Fruit fly (Drosophila melanogaster): Measurements from ENCODE around the gene RpL7-like.
A peak's percentile ranks its signal among the peaks of the same experiment; 100 is the strongest.

RpL7-like gene

dm6 chr2L:12048723-12049122 is 7.4 kb upstream of the RpL7-like start, which contains the start of gene Plzf:
Gene Plzf (minus strand): TSS chr2L:12048918.
- TF ChIP-seq CG8478 (optimal IDR thresholded peaks at IDR 0.05), result no peak
- TF ChIP-seq CTCF (optimal IDR thresholded peaks at IDR 0.05), result no peak

- TF ChIP-seq CTCF (optimal IDR thresholded peaks at IDR 0.05), result no peak
These were observed 7.0 kb upstream of the RpL7-like start, which contains the start of gene PLCXD for dm6 chr2L:12049133-12049532. Gene PLCXD (plus strand): TSS chr2L:12049418.

- TF ChIP-seq CG8478 (optimal IDR thresholded peaks at IDR 0.05), result no peak
- TF ChIP-seq CTCF (optimal IDR thresholded peaks at IDR 0.05), result no peak
These were observed 2.8 kb upstream of the RpL7-like start for dm6 chr2L:12053365-12053764.

dm6 chr2L:12063035-12063434 is 6.9 kb downstream of the RpL7-like start, which contains the start of gene Rab3-GAP:
Gene Rab3-GAP (minus strand): TSS chr2L:12063184.
- TF ChIP-seq CTCF (optimal IDR thresholded peaks at IDR 0.05) (no peak), CG8478 (optimal IDR thresholded peaks at IDR 0.05) (no peak)

- TF ChIP-seq CTCF (optimal IDR thresholded peaks at IDR 0.05) (no peak), CG8478 (optimal IDR thresholded peaks at IDR 0.05) (no peak)
These were observed 9.7 kb downstream of the RpL7-like start for dm6 chr2L:12065683-12066386.

- TF ChIP-seq CG8478 (optimal IDR thresholded peaks at IDR 0.05) (no peak), CTCF (optimal IDR thresholded peaks at IDR 0.05) (no peak)
These were observed 10.6 kb downstream of the RpL7-like start, which contains the start of gene firl for dm6 chr2L:12066617-12067251. Gene firl (minus strand): TSS chr2L:12066775.

- TF ChIP-seq CG8478 (optimal IDR thresholded peaks at IDR 0.05) (no peak), CTCF (optimal IDR thresholded peaks at IDR 0.05) (no peak)
These were observed 19.7 kb downstream of the RpL7-like start, which contains the start of gene CG14947 for dm6 chr2L:12075850-12076249. Gene CG14947 (plus strand): TSS chr2L:12076100.

dm6 chr2L:12078123-12078658 is 22.1 kb downstream of the RpL7-like start:
- no peak for TF ChIP-seq CG8478 (optimal IDR thresholded peaks at IDR 0.05)
- TF ChIP-seq CTCF (optimal IDR thresholded peaks at IDR 0.05), result peak; percentile 73 to 77

dm6 chr2L:12078695-12079094 is 22.6 kb downstream of the RpL7-like start:
- no peak for TF ChIP-seq CTCF (optimal IDR thresholded peaks at IDR 0.05)
- TF ChIP-seq CG8478 (optimal IDR thresholded peaks at IDR 0.05), result no peak

- no peak for TF ChIP-seq CG8478 (optimal IDR thresholded peaks at IDR 0.05)
- no peak for TF ChIP-seq CTCF (optimal IDR thresholded peaks at IDR 0.05)
These were observed 23.8 kb downstream of the RpL7-like start for dm6 chr2L:12079827-12080381.

- no peak for TF ChIP-seq CG8478 (optimal IDR thresholded peaks at IDR 0.05)
- no peak for TF ChIP-seq CTCF (optimal IDR thresholded peaks at IDR 0.05)
These were observed 25.1 kb downstream of the RpL7-like start for dm6 chr2L:12081118-12081665.

- TF ChIP-seq CTCF (optimal IDR thresholded peaks at IDR 0.05), result no peak
- TF ChIP-seq CG8478 (optimal IDR thresholded peaks at IDR 0.05), result no peak
These were observed 28.9 kb downstream of the RpL7-like start for dm6 chr2L:12085010-12085409.

- TF ChIP-seq CTCF (optimal IDR thresholded peaks at IDR 0.05), result peak; percentile 80 to 85
- TF ChIP-seq CG8478 (optimal IDR thresholded peaks at IDR 0.05), result no peak
These were observed 29.6 kb downstream of the RpL7-like start, which contains the start of gene prd for dm6 chr2L:12085619-12086171. Gene prd (minus strand): TSS chr2L:12085827.

dm6 chr2L:12087442-12087841 is 31.3 kb downstream of the RpL7-like start:
- no peak for TF ChIP-seq CTCF (optimal IDR thresholded peaks at IDR 0.05)
- TF ChIP-seq CG8478 (optimal IDR thresholded peaks at IDR 0.05), result no peak

- TF ChIP-seq CTCF (optimal IDR thresholded peaks at IDR 0.05) (no peak), CG8478 (optimal IDR thresholded peaks at IDR 0.05) (no peak)
These were observed 33.0 kb downstream of the RpL7-like start for dm6 chr2L:12089145-12089544.

All from S2 (cell line).